Fruit fly (Drosophila melanogaster) whole organism, adult: ENCODE measurements around the gene Gale.

Experiments used
- CG1620 ChIP-seq: fragments of 200-800 bp; sonication (Bioruptor generic); optimal IDR thresholded peaks from 2 replicates; lab custom pipeline; 2016; ENCODE audit warnings: missing biosample characterization, missing genetic modification characterization
- CG33017 ChIP-seq: fragments of 200-800 bp; sonication (Bioruptor generic); optimal IDR thresholded peaks from 2 replicates; lab custom pipeline; 2018; ENCODE audit warnings: missing biosample characterization, mild to moderate bottlenecking, missing genetic modification characterization, moderate library complexity
- CG5204 ChIP-seq: fragments of 200-800 bp; sonication (Bioruptor generic); optimal IDR thresholded peaks from 2 replicates; lab custom pipeline; 2016; ENCODE audit warnings: missing biosample characterization, missing genetic modification characterization
- CG7101 ChIP-seq: fragments of 200-800 bp; sonication (Bioruptor generic); optimal IDR thresholded peaks from 2 replicates; lab custom pipeline; 2018; ENCODE audit warnings: missing biosample characterization, mild to moderate bottlenecking, missing genetic modification characterization, moderate library complexity
- Hr96 ChIP-seq: fragments of 200-800 bp; sonication (Bioruptor generic); optimal IDR thresholded peaks from 2 replicates; lab custom pipeline; 2016; ENCODE audit warnings: missing biosample characterization, missing genetic modification characterization
- cnc ChIP-seq, 2 experiments: fragments of >200 bp; optimal IDR thresholded peaks; 2 replicates each; lab custom pipeline; 2017
- kay ChIP-seq: fragments of 200-800 bp; sonication (Bioruptor generic); peaks from one replicate; lab custom pipeline; 2016; ENCODE audit warnings: missing biosample characterization, missing genetic modification characterization, borderline replicate concordance
- toe ChIP-seq: fragments of 200-800 bp; sonication (Bioruptor generic); optimal IDR thresholded peaks from 2 replicates; lab custom pipeline; 2016; ENCODE audit warnings: missing biosample characterization, missing genetic modification characterization

- no peak for TF ChIP-seq CG1620 (GFP tag; lab: Kevin White, UChicago)
- no peak for TF ChIP-seq kay (GFP tag; lab: Kevin White, UChicago)
- TF ChIP-seq CG7101 = no peak
- TF ChIP-seq toe = no peak
- TF ChIP-seq Hr96 (GFP tag; lab: Kevin White, UChicago) = no peak
- no peak for TF ChIP-seq CG5204 (GFP tag; lab: Kevin White, UChicago)
- no peak for TF ChIP-seq CG33017 (tag; lab: Kevin White, UChicago)
- TF ChIP-seq cnc (optimal IDR thresholded peaks at IDR 0.05; lab: Kevin White, UChicago) = no peak
These were observed 37.1 kb downstream of the Gale start, which contains the start of gene ebd1 for dm6 chr3L:685441-685804.
